Worm (Caenorhabditis elegans): Measurements from ENCODE around the gene Y51H7C.7.
"Not testable (repeated sequence)": the region's sequence is repeated elsewhere in the genome, so short reads cannot be mapped to it uniquely, and the experiment has no call there.

The Y51H7C.7 gene

DNA sequence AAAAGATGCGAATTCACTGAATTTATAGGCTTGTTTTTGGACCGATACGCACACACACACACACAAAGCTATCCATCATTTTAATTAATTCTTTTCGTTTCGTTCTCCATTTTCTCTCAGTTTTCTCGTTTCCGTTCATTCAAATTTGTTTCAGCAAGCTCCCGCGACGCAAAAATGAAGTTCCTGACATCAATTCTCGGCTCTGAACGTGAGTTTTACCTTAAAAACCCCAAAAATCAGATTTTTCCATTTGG, 35.9 kb downstream of the Y51H7C.7 start, which contains the start of gene Y51H7C.3:
Gene Y51H7C.3 (plus strand): TSS at position 155 of the 254 bp plus-strand sequence.
- TF ChIP-seq K02D7.2 (tag; optimal IDR thresholded peaks at IDR 0.05) (no peak), pag-3 (tag; optimal IDR thresholded peaks at IDR 0.05; ENCODE audit: borderline replicate concordance) (no peak), dve-1 (tag; optimal IDR thresholded peaks at IDR 0.05) (no peak), ceh-14 (tag; optimal IDR thresholded peaks at IDR 0.05) (no peak), lin-11 (tag; optimal IDR thresholded peaks at IDR 0.05) (no peak), ceh-9 (tag; optimal IDR thresholded peaks at IDR 0.05) (no peak), ceh-31 (tag; optimal IDR thresholded peaks at IDR 0.05) (no peak), K09A11.1 (tag; optimal IDR thresholded peaks at IDR 0.05; ENCODE audit: insufficient read depth) (no peak), pha-4 (tag; optimal IDR thresholded peaks at IDR 0.05) (no peak), ceh-6 (GFP tag; optimal IDR thresholded peaks at IDR 0.05) (no peak), ceh-22 (tag; optimal IDR thresholded peaks at IDR 0.05) (no peak), elt-2 (tag; optimal IDR thresholded peaks at IDR 0.05) (no peak), fkh-6 (tag; optimal IDR thresholded peaks at IDR 0.05) (no peak), C08G9.2 (tag; optimal IDR thresholded peaks at IDR 0.05) (no peak), che-1 (tag; optimal IDR thresholded peaks at IDR 0.05) (no peak), mec-3 (tag; optimal IDR thresholded peaks at IDR 0.05; ENCODE audit: borderline replicate concordance) (no peak), zip-5 (tag; optimal IDR thresholded peaks at IDR 0.05) (no peak), ets-4 (tag; optimal IDR thresholded peaks at IDR 0.05) (no peak), unc-42 (tag; optimal IDR thresholded peaks at IDR 0.05) (no peak)

- TF ChIP-seq mec-3 (tag; optimal IDR thresholded peaks at IDR 0.05; ENCODE audit: borderline replicate concordance): peak; percentile 66
- TF ChIP-seq fkh-6 (tag; optimal IDR thresholded peaks at IDR 0.05): no peak
These were observed 39.1 kb downstream of the Y51H7C.7 start for ce11 chrII:1441479-1441878.

- TF ChIP-seq rnt-1 (tag; optimal IDR thresholded peaks at IDR 0.05) (no peak), unc-86 (tag; optimal IDR thresholded peaks at IDR 0.05) (no peak), zip-5 (tag; optimal IDR thresholded peaks at IDR 0.05) (no peak), pag-3 (tag; optimal IDR thresholded peaks at IDR 0.05; ENCODE audit: borderline replicate concordance) (no peak), ceh-18 (tag; optimal IDR thresholded peaks at IDR 0.05) (no peak), unc-42 (tag; optimal IDR thresholded peaks at IDR 0.05) (no peak), nhr-232 (tag; optimal IDR thresholded peaks at IDR 0.05) (no peak), ceh-9 (tag; optimal IDR thresholded peaks at IDR 0.05) (no peak), F13H6.1 (tag; optimal IDR thresholded peaks at IDR 0.05) (no peak), pros-1 (tag; optimal IDR thresholded peaks at IDR 0.05) (no peak), C38D4.7 (GFP tag; optimal IDR thresholded peaks at IDR 0.05) (no peak)
These were observed 42.5 kb downstream of the Y51H7C.7 start, which contains the start of gene scl-17 for ce11 chrII:1444911-1445310. TSS of gene scl-17 (plus strand) at chrII:1445211.

DNA sequence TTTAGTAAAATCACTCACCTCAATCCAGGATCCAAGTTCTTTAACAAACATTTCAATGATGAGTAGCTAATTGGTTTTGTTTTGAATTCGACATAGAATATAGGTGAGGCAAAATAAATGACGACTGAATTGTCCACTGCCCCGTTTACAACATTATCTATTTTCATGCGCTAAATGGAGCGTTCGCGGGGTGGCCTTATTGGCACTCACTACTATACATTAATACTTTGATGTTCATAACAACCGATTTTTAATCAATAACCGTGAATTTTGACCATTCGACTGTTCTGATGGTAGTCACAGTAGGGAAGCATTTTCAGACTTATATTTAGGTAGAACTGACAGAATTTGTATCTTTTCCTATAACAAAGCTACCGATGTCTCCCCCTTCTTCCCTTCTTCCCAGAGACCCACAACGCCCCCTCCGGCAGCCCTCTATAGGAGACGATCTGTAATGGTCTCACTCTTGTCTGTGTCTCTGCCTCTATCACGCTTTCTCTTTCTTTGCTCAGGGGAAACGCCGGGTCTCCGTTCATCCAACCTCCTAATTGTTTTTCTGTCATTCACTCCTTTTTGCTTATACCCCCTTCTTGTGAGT, 44.4 kb downstream of the Y51H7C.7 start, which contains the start of gene Y51H7C.12:
Gene Y51H7C.12 (minus strand): TSS at position 51 of the 598 bp plus-strand sequence.
- not testable (repeated sequence) for TF ChIP-seq syd-9, dve-1, sdc-2 (tag; optimal IDR thresholded peaks at IDR 0.05)

DNA sequence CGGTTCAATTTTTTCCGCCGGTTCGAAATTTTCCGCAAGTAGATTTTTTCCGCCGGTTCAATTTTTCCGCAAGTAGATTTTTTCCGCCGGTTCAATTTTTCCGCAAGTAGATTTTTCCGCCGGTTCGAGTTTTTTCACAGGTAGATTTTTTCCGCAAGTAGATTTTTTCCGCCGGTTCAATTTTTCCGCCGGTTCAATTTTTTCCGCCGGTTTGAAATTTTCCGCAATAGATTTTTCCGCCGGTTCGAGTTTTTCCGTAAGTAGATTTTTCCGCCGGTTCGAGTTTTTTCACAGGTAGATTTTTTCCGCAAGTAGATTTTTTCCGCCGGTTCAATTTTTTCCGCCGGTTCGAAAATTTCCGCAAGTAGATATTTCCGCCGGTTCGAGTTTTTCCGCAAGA, 49.6 kb downstream of the Y51H7C.7 start:
- peak; percentile 60 for TF ChIP-seq unc-3 (GFP tag; conservative IDR thresholded peaks at IDR 0.05)
- TF ChIP-seq unc-3 (tag; optimal IDR thresholded peaks at IDR 0.05): not testable (repeated sequence)
